Fruit fly (Drosophila melanogaster) whole organism, embryonic: ENCODE results near the gene CG14537.

ENCODE experiments used
- CG10462 ChIP-seq: fragments of 200-800 bp; sonication (Bioruptor generic); optimal IDR thresholded peaks from 2 replicates; lab custom pipeline; 2016; ENCODE audit warnings: missing biosample characterization, missing genetic modification characterization
- CG6175 ChIP-seq: fragments of 200-800 bp; sonication (Bioruptor generic); IDR thresholded peaks from 3 replicates; pipeline ENCODE4 v1.3.6; 2022; ENCODE audit warnings: missing biosample characterization, missing genetic modification characterization
- CG7987 ChIP-seq: fragments of 200-800 bp; sonication (Bioruptor generic); optimal IDR thresholded peaks from 2 replicates; lab custom pipeline; 2018; ENCODE audit warnings: missing biosample characterization, mild to moderate bottlenecking, missing genetic modification characterization, moderate library complexity
- CG8388 ChIP-seq: fragments of 200-800 bp; sonication (Bioruptor generic); optimal IDR thresholded peaks from 2 replicates; lab custom pipeline; 2019; ENCODE audit warnings: missing biosample characterization, mild to moderate bottlenecking, missing genetic modification characterization, moderate library complexity
- GATAe ChIP-seq: fragments of 200-800 bp; sonication (Bioruptor generic); conservative IDR thresholded peaks from 2 replicates; pipeline ENCODE4 v1.3.6; 2022; ENCODE audit warnings: missing biosample characterization, missing genetic modification characterization
- Hey ChIP-seq: fragments of 200-800 bp; sonication (Bioruptor generic); optimal IDR thresholded peaks from 3 replicates; lab custom pipeline; 2018; ENCODE audit warnings: missing biosample characterization, mild to moderate bottlenecking, missing genetic modification characterization
- croc ChIP-seq: fragments of 200-800 bp; sonication (Bioruptor generic); conservative IDR thresholded peaks from 3 replicates; pipeline ENCODE4 v1.3.6; 2022; ENCODE audit warnings: missing biosample characterization, missing genetic modification characterization
- schlank ChIP-seq: fragments of 200-800 bp; sonication (Bioruptor generic); optimal IDR thresholded peaks from 2 replicates; lab custom pipeline; 2018; ENCODE audit warnings: missing biosample characterization, mild to moderate bottlenecking, missing genetic modification characterization

DNA sequence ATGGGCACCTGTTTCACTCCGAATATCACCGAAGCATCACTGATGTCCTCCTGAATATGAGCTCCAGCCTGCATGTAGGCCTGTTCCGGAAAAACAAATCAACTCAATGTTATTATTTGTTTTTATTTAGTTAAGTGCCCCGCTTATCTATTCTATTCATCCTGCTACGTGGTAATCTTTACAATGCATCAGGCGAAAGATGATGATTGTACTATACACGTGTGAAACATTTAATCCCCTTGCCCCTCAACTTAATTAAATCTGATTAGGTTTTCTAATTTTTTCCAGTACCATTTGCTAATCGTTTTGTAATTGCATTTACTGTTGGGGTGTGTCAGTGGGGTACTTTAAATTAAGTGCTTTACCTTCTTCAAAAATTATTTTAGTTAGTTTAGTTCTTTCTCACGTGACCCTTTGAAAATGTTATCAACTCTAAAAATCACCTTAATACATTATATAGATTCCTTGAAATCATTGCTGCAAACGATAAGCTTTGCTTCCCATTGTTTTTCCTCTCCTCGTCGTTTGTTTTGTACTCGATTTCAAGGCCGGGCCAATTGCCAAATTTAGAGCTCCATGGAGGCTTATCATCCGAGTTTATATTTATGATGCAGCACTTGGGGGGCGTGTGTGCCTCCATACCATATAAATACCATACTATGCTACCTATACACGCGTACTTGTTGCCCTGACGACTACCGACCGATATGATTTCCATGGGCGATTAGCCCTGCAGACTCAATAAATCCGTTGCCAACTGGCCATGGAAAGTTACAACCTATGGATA lies 45.4 kb upstream of the CG14537 start:
- TF ChIP-seq CG10462 (GFP tag; lab: Kevin White, UChicago) (no peak), Hey (tag; lab: Kevin White, UChicago) (no peak), CG7987 (GFP tag; lab: Kevin White, UChicago) (no peak), CG6175 (GFP tag; lab: Robert Waterston, UW) (no peak), croc (GFP tag; lab: Robert Waterston, UW) (no peak), CG8388 (GFP tag; lab: Kevin White, UChicago) (no peak), GATAe (no peak), schlank (tag; lab: Kevin White, UChicago) (no peak)
